Worm (Caenorhabditis elegans): ENCODE measurements around the gene F23F12.3.

DNA sequence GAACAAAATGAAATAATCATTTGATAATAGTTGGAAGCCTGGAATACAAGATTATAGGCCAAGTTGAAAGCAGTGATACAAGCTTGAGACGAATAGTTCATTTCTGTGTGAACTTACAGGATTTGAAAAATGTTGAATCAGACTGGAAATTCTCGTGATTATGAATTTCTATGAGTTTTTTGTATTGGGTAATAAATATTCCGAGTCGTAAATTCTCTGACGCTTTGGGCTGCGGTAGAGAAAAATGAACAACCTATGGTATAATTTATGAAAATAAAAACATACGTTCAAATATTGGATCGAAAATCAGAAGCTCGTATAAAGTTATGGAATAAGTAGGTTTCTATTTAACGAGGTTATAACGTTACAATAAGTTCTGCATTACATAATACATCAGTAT is 7.5 kb upstream of the F23F12.3 start, which contains the start of gene srb-11:
- TF ChIP-seq F13H6.1 (tag; optimal IDR thresholded peaks at IDR 0.05), result no peak
- no peak for TF ChIP-seq mdl-1 (tag; optimal IDR thresholded peaks at IDR 0.05)
- TF ChIP-seq snpc-4 (tag; optimal IDR thresholded peaks at IDR 0.05), result no peak
- no peak for TF ChIP-seq nhr-11 (tag; optimal IDR thresholded peaks at IDR 0.05)
- TF ChIP-seq egl-27 (tag; optimal IDR thresholded peaks at IDR 0.05), result no peak
- TF ChIP-seq nhr-237 (tag; optimal IDR thresholded peaks at IDR 0.05), result no peak
- TF ChIP-seq nhr-77 (tag; optimal IDR thresholded peaks at IDR 0.05), result no peak
- no peak for TF ChIP-seq lin-13 (GFP tag; optimal IDR thresholded peaks at IDR 0.05)

Measured in whole organism, L2 larva.